Worm (Caenorhabditis elegans) whole organism, L2 larva: ENCODE results near the gene fbxb-91.

Experiments used
- aly-2 ChIP-seq: fragments of 150-350 bp; optimal IDR thresholded peaks from 2 replicates; lab custom pipeline; 2014; ENCODE audit warnings: missing biosample characterization, missing genetic modification characterization
- blmp-1 ChIP-seq: sonication (generic microtip); optimal IDR thresholded peaks from 2 replicates; lab custom pipeline; 2017; ENCODE audit warnings: missing genetic modification characterization, mild to moderate bottlenecking, missing compliant biosample characterization, antibody characterized with exemption, moderate library complexity; ENCODE audit not compliant: insufficient read depth
- ceh-16 ChIP-seq: fragments of 150-350 bp; optimal IDR thresholded peaks from 2 replicates; lab custom pipeline; 2014; ENCODE audit warnings: missing biosample characterization, missing genetic modification characterization
- fos-1 ChIP-seq: fragments of 150-350 bp; optimal IDR thresholded peaks from 2 replicates; lab custom pipeline; 2014; ENCODE audit warnings: missing biosample characterization, missing genetic modification characterization
- nhr-12 ChIP-seq: fragments of 150-350 bp; optimal IDR thresholded peaks from 2 replicates; lab custom pipeline; 2014; ENCODE audit warnings: missing biosample characterization, missing genetic modification characterization
- nhr-25 ChIP-seq: fragments of 150-350 bp; sonication (generic microtip); optimal IDR thresholded peaks from 3 replicates; lab custom pipeline; 2014; ENCODE audit warnings: missing biosample characterization, missing genetic modification characterization
- snpc-4 ChIP-seq: fragments of 150-350 bp; optimal IDR thresholded peaks from 2 replicates; lab custom pipeline; 2014; ENCODE audit warnings: missing biosample characterization, missing genetic modification characterization
- unc-55 ChIP-seq: fragments of 150-350 bp; sonication (generic microtip); optimal IDR thresholded peaks from 3 replicates; lab custom pipeline; 2014; ENCODE audit warnings: missing biosample characterization, missing genetic modification reagents, missing genetic modification characterization
- zag-1 ChIP-seq: fragments of 150-350 bp; optimal IDR thresholded peaks from 2 replicates; lab custom pipeline; 2014; ENCODE audit warnings: missing biosample characterization, missing genetic modification characterization
- ztf-4 ChIP-seq: fragments of 150-350 bp; optimal IDR thresholded peaks from 2 replicates; lab custom pipeline; 2014; ENCODE audit warnings: missing biosample characterization, missing genetic modification characterization

DNA sequence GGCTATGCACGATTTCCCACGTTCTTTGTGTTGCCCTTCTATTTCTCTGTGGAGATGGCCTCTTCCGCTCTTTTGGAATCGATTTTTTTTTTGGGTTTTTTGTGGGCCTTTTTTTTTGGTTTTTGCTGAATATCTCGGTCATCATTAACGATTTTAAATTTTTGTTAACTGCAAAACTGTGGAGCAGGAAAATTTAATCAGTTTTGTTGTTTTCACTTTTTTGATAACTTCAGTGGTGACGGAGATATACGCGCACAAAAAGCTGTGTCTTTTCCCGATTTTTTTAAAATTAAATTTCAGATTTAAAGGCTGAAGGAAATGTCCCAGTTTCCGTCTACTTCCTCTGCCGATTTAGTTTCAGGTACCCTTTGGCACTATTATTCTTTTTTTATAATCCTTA lies 34.7 kb upstream of the fbxb-91 start, which contains the start of gene T24E12.1:
- no peak for TF ChIP-seq aly-2
- TF ChIP-seq ztf-4 (tag; lab: Kevin White, UChicago): no peak
- no peak for TF ChIP-seq nhr-25
- TF ChIP-seq ceh-16: no peak
- no peak for TF ChIP-seq unc-55 (GFP tag; lab: Kevin White, UChicago)
- no peak for TF ChIP-seq blmp-1 (tag; lab: Kevin White, UChicago)
- no peak for TF ChIP-seq snpc-4 (tag; lab: Kevin White, UChicago)
- no peak for TF ChIP-seq nhr-12 (tag; lab: Kevin White, UChicago)
- no peak for TF ChIP-seq fos-1 (tag; lab: Kevin White, UChicago)
- no peak for TF ChIP-seq zag-1 (tag; lab: Kevin White, UChicago)
